Fruit fly (Drosophila melanogaster): ENCODE measurements around the gene CG11842.

Gene CG11842

dm6 chr3R:29049055-29049722 lies 3.3 kb upstream of the CG11842 start, which contains the start of gene CG11837:
TSS of gene CG11837 (plus strand) at chr3R:29049493.
- peak; percentile 74 for TF ChIP-seq fkh (GFP tag; optimal IDR thresholded peaks at IDR 0.05)
- TF ChIP-seq CG6808 (GFP tag; optimal IDR thresholded peaks at IDR 0.05), result no peak

dm6 chr3R:29050756-29051155 lies 1.7 kb upstream of the CG11842 start, which contains the start of gene CG11841:
TSS of gene CG11841 (plus strand) at chr3R:29051056.
- no peak for TF ChIP-seq acj6 (GFP tag; optimal IDR thresholded peaks at IDR 0.05)
- no peak for TF ChIP-seq CG6854 (GFP tag; optimal IDR thresholded peaks at IDR 0.05)
- TF ChIP-seq CG32006 (GFP tag; optimal IDR thresholded peaks at IDR 0.05), result no peak
- TF ChIP-seq OdsH (GFP tag; optimal IDR thresholded peaks at IDR 0.05), result no peak

dm6 chr3R:29054047-29054446 lies 1.6 kb downstream of the CG11842 start, which contains the start of gene CG11843:
TSS of gene CG11843 (plus strand) at chr3R:29054347.
- TF ChIP-seq fd59A (GFP tag; optimal IDR thresholded peaks at IDR 0.05) (no peak), Hr39 (GFP tag; optimal IDR thresholded peaks at IDR 0.05) (no peak), OdsH (GFP tag; optimal IDR thresholded peaks at IDR 0.05) (no peak), CG6276 (GFP tag; optimal IDR thresholded peaks at IDR 0.05) (no peak), acj6 (GFP tag; optimal IDR thresholded peaks at IDR 0.05) (no peak), cyc (GFP tag; optimal IDR thresholded peaks at IDR 0.05) (no peak), CG15336 (GFP tag; IDR thresholded peaks at IDR 0.05) (no peak), dac (GFP tag; optimal IDR thresholded peaks at IDR 0.05) (no peak), Gug (GFP tag; IDR thresholded peaks at IDR 0.05) (no peak), Sox14 (GFP tag; optimal IDR thresholded peaks at IDR 0.05) (no peak), Hr4 (GFP tag; optimal IDR thresholded peaks at IDR 0.05) (no peak), vri (GFP tag; optimal IDR thresholded peaks at IDR 0.05) (no peak)

- TF ChIP-seq lz (GFP tag; optimal IDR thresholded peaks at IDR 0.05) (no peak), salr (GFP tag; optimal IDR thresholded peaks at IDR 0.05) (no peak), CG8632 (GFP tag; optimal IDR thresholded peaks at IDR 0.05) (no peak), Eip75B (GFP tag; optimal IDR thresholded peaks at IDR 0.05) (no peak), CG7368 (GFP tag; optimal IDR thresholded peaks at IDR 0.05) (no peak), CG3919 (GFP tag; optimal IDR thresholded peaks at IDR 0.05) (no peak), dsx (GFP tag; optimal IDR thresholded peaks at IDR 0.05; ENCODE audit: poor library complexity, severe bottlenecking) (peak; percentile 74), CG6792 (GFP tag; optimal IDR thresholded peaks at IDR 0.05) (no peak), Eip93F (GFP tag; optimal IDR thresholded peaks at IDR 0.05) (peak; percentile 62), eg (GFP tag; IDR thresholded peaks at IDR 0.05) (peak; percentile 91), Sox15 (GFP tag; optimal IDR thresholded peaks at IDR 0.05) (no peak), Hr39 (GFP tag; optimal IDR thresholded peaks at IDR 0.05) (no peak), CG34406 (GFP tag; optimal IDR thresholded peaks at IDR 0.05) (no peak), svp (GFP tag) (no peak), CG10631 (GFP tag; optimal IDR thresholded peaks at IDR 0.05) (no peak), cyc (GFP tag; optimal IDR thresholded peaks at IDR 0.05) (no peak), CG10669 (GFP tag; optimal IDR thresholded peaks at IDR 0.05) (no peak), CG1621 (tag; optimal IDR thresholded peaks at IDR 0.05) (peak; percentile 76), CG6854 (GFP tag; optimal IDR thresholded peaks at IDR 0.05) (peak; percentile 41), Ets21C (GFP tag; optimal IDR thresholded peaks at IDR 0.05) (no peak), fkh (GFP tag; optimal IDR thresholded peaks at IDR 0.05) (peak; percentile 92), CG8319 (GFP tag; optimal IDR thresholded peaks at IDR 0.05) (no peak), vri (GFP tag; optimal IDR thresholded peaks at IDR 0.05) (no peak), CG15336 (GFP tag; IDR thresholded peaks at IDR 0.05) (peak; percentile 75), Gug (GFP tag; IDR thresholded peaks at IDR 0.05) (peak; percentile 49), CG6163 (GFP tag; IDR thresholded peaks at IDR 0.05) (peak; percentile 88), CG4318 (GFP tag; optimal IDR thresholded peaks at IDR 0.05) (no peak), Met (GFP tag; optimal IDR thresholded peaks at IDR 0.05) (no peak), Eip78C (GFP tag) (no peak), Sox102F (GFP tag; optimal IDR thresholded peaks at IDR 0.05) (no peak), CG3032 (tag; optimal IDR thresholded peaks at IDR 0.05) (peak; percentile 80), Sox14 (GFP tag; optimal IDR thresholded peaks at IDR 0.05) (no peak), CG8119 (GFP tag; IDR thresholded peaks at IDR 0.05) (peak; percentile 76; the same call in 2 of the 3 replicates), pdm3 (GFP tag; optimal IDR thresholded peaks at IDR 0.05) (no peak), Smox (GFP tag; optimal IDR thresholded peaks at IDR 0.05) (no peak), dac (GFP tag; optimal IDR thresholded peaks at IDR 0.05) (peak; percentile 72), CG11294 (GFP tag; IDR thresholded peaks at IDR 0.05) (no peak)
Measured at dm6 chr3R:29055710-29056109, 3.2 kb downstream of the CG11842 start, which contains the start of gene Sirt7. TSS of gene Sirt7 (plus strand) at chr3R:29055927.

Measured in whole organism, prepupa.